Fruit fly (Drosophila melanogaster) whole organism, embryonic: Measurements from ENCODE around the gene CG8944.

Experiments
- Antp ChIP-seq: fragments of 200-800 bp; sonication (Bioruptor generic); optimal IDR thresholded peaks from 3 replicates; lab custom pipeline; 2016; ENCODE audit warnings: missing biosample characterization, missing genetic modification characterization
- Bdp1 ChIP-seq: fragments of 200-800 bp; sonication (Bioruptor generic); optimal IDR thresholded peaks from 3 replicates; lab custom pipeline; 2016; ENCODE audit warnings: missing biosample characterization, missing genetic modification characterization
- CG11560 ChIP-seq: fragments of 200-800 bp; sonication (Bioruptor generic); IDR thresholded peaks from 3 replicates; pipeline ENCODE4 v1.3.6; 2022; ENCODE audit warnings: missing biosample characterization, missing genetic modification characterization
- CG1233 ChIP-seq: fragments of 200-800 bp; sonication (Bioruptor generic); optimal IDR thresholded peaks from 4 replicates; lab custom pipeline; 2018; ENCODE audit warnings: missing biosample characterization, mild to moderate bottlenecking, missing genetic modification characterization
- CG12659 ChIP-seq: fragments of 200-800 bp; sonication (Bioruptor generic); optimal IDR thresholded peaks from 3 replicates; lab custom pipeline; 2017; ENCODE audit warnings: mild to moderate bottlenecking, missing biosample characterization, missing genetic modification reagents, missing genetic modification characterization
- CG13123 ChIP-seq: fragments of 200-800 bp; sonication (Bioruptor generic); optimal IDR thresholded peaks from 2 replicates; lab custom pipeline; 2016; ENCODE audit warnings: missing biosample characterization, missing genetic modification characterization
- CG14667 ChIP-seq: fragments of 200-800 bp; sonication (Bioruptor generic); IDR thresholded peaks from 2 replicates; pipeline ENCODE4 v1.3.6; 2022; ENCODE audit warnings: missing biosample characterization, missing genetic modification characterization
- CG14710 ChIP-seq: fragments of 200-800 bp; sonication (Bioruptor generic); optimal IDR thresholded peaks from 3 replicates; lab custom pipeline; 2019; ENCODE audit warnings: missing biosample characterization, mild to moderate bottlenecking, missing genetic modification characterization, moderate library complexity
- CG14860 ChIP-seq: fragments of 200-800 bp; sonication (Bioruptor generic); IDR thresholded peaks from 3 replicates; pipeline ENCODE4 v1.3.6; 2022; ENCODE audit warnings: missing biosample characterization, missing genetic modification characterization; ENCODE audit not compliant: partially characterized antibody
- CG15011 ChIP-seq: fragments of 200-800 bp; sonication (Bioruptor generic); optimal IDR thresholded peaks from 3 replicates; lab custom pipeline; 2018; ENCODE audit warnings: missing biosample characterization, mild to moderate bottlenecking, missing genetic modification characterization
- CG16813 ChIP-seq: fragments of 200-800 bp; sonication (Bioruptor generic); IDR thresholded peaks from 3 replicates; pipeline ENCODE4 v1.3.6; 2022; ENCODE audit warnings: missing biosample characterization, missing genetic modification characterization; ENCODE audit not compliant: partially characterized antibody
- CG17385 ChIP-seq: fragments of 200-800 bp; sonication (Bioruptor generic); optimal IDR thresholded peaks from 3 replicates; lab custom pipeline; 2018; ENCODE audit warnings: missing biosample characterization, mild to moderate bottlenecking, missing genetic modification characterization
- CG18599 ChIP-seq: fragments of 200-800 bp; sonication (Bioruptor generic); optimal IDR thresholded peaks from 3 replicates; lab custom pipeline; 2017; ENCODE audit warnings: missing biosample characterization, missing genetic modification characterization, mild to moderate bottlenecking, moderate library complexity, missing genetic modification reagents
- CG18764 ChIP-seq: fragments of 200-800 bp; sonication (Bioruptor generic); optimal IDR thresholded peaks from 3 replicates; lab custom pipeline; 2016; ENCODE audit warnings: missing biosample characterization, missing genetic modification characterization
- CG2120 ChIP-seq: fragments of 200-800 bp; sonication (Bioruptor generic); optimal IDR thresholded peaks from 3 replicates; lab custom pipeline; 2016; ENCODE audit warnings: missing biosample characterization, missing genetic modification characterization
- CG2875 ChIP-seq: fragments of 200-800 bp; sonication (Bioruptor generic); optimal IDR thresholded peaks from 2 replicates; lab custom pipeline; 2017; ENCODE audit warnings: missing biosample characterization, mild to moderate bottlenecking, missing genetic modification characterization, missing genetic modification reagents
- CG30431 ChIP-seq: fragments of 200-800 bp; sonication (Bioruptor generic); optimal IDR thresholded peaks from 2 replicates; lab custom pipeline; 2017; ENCODE audit warnings: missing biosample characterization, missing genetic modification characterization
- CG31441 ChIP-seq: fragments of 200-800 bp; sonication (Bioruptor generic); IDR thresholded peaks from 2 replicates; pipeline ENCODE4 v1.3.6; 2022; ENCODE audit warnings: missing biosample characterization, missing genetic modification characterization
- CG3281 ChIP-seq: fragments of 200-800 bp; sonication (Bioruptor generic); optimal IDR thresholded peaks from 3 replicates; lab custom pipeline; 2017; ENCODE audit warnings: missing biosample characterization, mild to moderate bottlenecking, missing genetic modification characterization
- CG5245 ChIP-seq: fragments of 200-800 bp; sonication (Bioruptor generic); optimal IDR thresholded peaks from 3 replicates; lab custom pipeline; 2016; ENCODE audit warnings: missing biosample characterization, missing genetic modification characterization
- CG6272 ChIP-seq: fragments of 200-800 bp; sonication (Bioruptor generic); IDR thresholded peaks from 2 replicates; pipeline ENCODE4 v1.3.6; 2022; ENCODE audit warnings: missing biosample characterization, missing genetic modification characterization
- CG6791 ChIP-seq: fragments of 200-800 bp; sonication (Bioruptor generic); IDR thresholded peaks from 3 replicates; pipeline ENCODE4 v1.3.6; 2022; ENCODE audit warnings: missing biosample characterization, missing genetic modification characterization; ENCODE audit not compliant: partially characterized antibody
- CG7556 ChIP-seq: fragments of 200-800 bp; sonication (Bioruptor generic); optimal IDR thresholded peaks from 2 replicates; lab custom pipeline; 2017; ENCODE audit warnings: missing biosample characterization, mild to moderate bottlenecking, missing genetic modification characterization
- CG7839 ChIP-seq: fragments of 200-800 bp; sonication (Bioruptor generic); optimal IDR thresholded peaks from 3 replicates; lab custom pipeline; 2018; ENCODE audit warnings: missing biosample characterization, mild to moderate bottlenecking, missing genetic modification characterization, moderate library complexity
- CG8281 ChIP-seq: fragments of 200-800 bp; sonication (Bioruptor generic); optimal IDR thresholded peaks from 2 replicates; lab custom pipeline; 2018; ENCODE audit warnings: missing biosample characterization, mild to moderate bottlenecking, missing genetic modification characterization, moderate library complexity
- CG9609 ChIP-seq: fragments of 200-800 bp; sonication (Bioruptor generic); optimal IDR thresholded peaks from 3 replicates; lab custom pipeline; 2016; ENCODE audit warnings: missing biosample characterization, missing genetic modification characterization
- CrebB ChIP-seq: fragments of 200-800 bp; sonication (Bioruptor generic); optimal IDR thresholded peaks from 3 replicates; lab custom pipeline; 2018; ENCODE audit warnings: missing biosample characterization, mild to moderate bottlenecking, missing genetic modification characterization
- ERR ChIP-seq: fragments of 200-800 bp; sonication (Bioruptor generic); optimal IDR thresholded peaks from 2 replicates; lab custom pipeline; 2016; ENCODE audit warnings: missing biosample characterization, missing genetic modification characterization
- GATAe ChIP-seq: fragments of 200-800 bp; sonication (Bioruptor generic); conservative IDR thresholded peaks from 2 replicates; pipeline ENCODE4 v1.3.6; 2022; ENCODE audit warnings: missing biosample characterization, missing genetic modification characterization
- H15 ChIP-seq: fragments of 200-800 bp; sonication (Bioruptor generic); IDR thresholded peaks from 3 replicates; pipeline ENCODE4 v1.3.6; 2022; ENCODE audit warnings: missing biosample characterization, missing genetic modification characterization
- Neu2 ChIP-seq: fragments of 200-800 bp; sonication (Bioruptor generic); optimal IDR thresholded peaks from 3 replicates; lab custom pipeline; 2016; ENCODE audit warnings: missing biosample characterization, missing genetic modification characterization, borderline replicate concordance
- Oli ChIP-seq: fragments of 200-800 bp; sonication (Bioruptor generic); optimal IDR thresholded peaks from 2 replicates; lab custom pipeline; 2018; ENCODE audit warnings: missing biosample characterization, mild to moderate bottlenecking, missing genetic modification characterization, moderate library complexity
- Side ChIP-seq: fragments of 200-800 bp; sonication (Bioruptor generic); optimal IDR thresholded peaks from 2 replicates; lab custom pipeline; 2016; ENCODE audit warnings: missing biosample characterization, missing genetic modification characterization
- Stat92E ChIP-seq, 3 experiments: fragments of >200 bp in 2 of 3; fragments of 200-800 bp in 1 of 3; sonication (Bioruptor generic) in 1 of 3; optimal IDR thresholded peaks; 2 replicates each; lab custom pipeline; 2017 to 2019; ENCODE audit warnings: missing biosample characterization in 3 of 3, missing genetic modification characterization in 3 of 3, mild to moderate bottlenecking in 1 of 3, moderate library complexity in 1 of 3
- al ChIP-seq: fragments of 200-800 bp; sonication (Bioruptor generic); IDR thresholded peaks from 2 replicates; pipeline ENCODE4 v1.3.6; 2022; ENCODE audit warnings: missing biosample characterization, missing genetic modification characterization
- aop ChIP-seq: fragments of 200-800 bp; sonication (Bioruptor generic); IDR thresholded peaks from 2 replicates; pipeline ENCODE4 v1.3.6; 2022; ENCODE audit warnings: missing biosample characterization, missing genetic modification characterization
- croc ChIP-seq: fragments of 200-800 bp; sonication (Bioruptor generic); conservative IDR thresholded peaks from 3 replicates; pipeline ENCODE4 v1.3.6; 2022; ENCODE audit warnings: missing biosample characterization, missing genetic modification characterization
- dan ChIP-seq: fragments of 200-800 bp; sonication (Bioruptor generic); IDR thresholded peaks from 2 replicates; pipeline ENCODE4 v1.3.6; 2022; ENCODE audit warnings: missing biosample characterization, missing genetic modification characterization
- fd96Cb ChIP-seq: fragments of 200-800 bp; sonication (Bioruptor generic); optimal IDR thresholded peaks from 2 replicates; lab custom pipeline; 2018; ENCODE audit warnings: missing biosample characterization, mild to moderate bottlenecking, missing genetic modification characterization, moderate library complexity
- gt ChIP-seq: fragments of 200-800 bp; sonication (Bioruptor generic); IDR thresholded peaks from 2 replicates; pipeline ENCODE4 v1.3.6; 2022; ENCODE audit warnings: missing biosample characterization, missing genetic modification characterization
- hbn ChIP-seq: fragments of 200-800 bp; sonication (Bioruptor generic); IDR thresholded peaks from 2 replicates; pipeline ENCODE4 v1.3.6; 2022; ENCODE audit warnings: missing biosample characterization, missing genetic modification characterization; ENCODE audit not compliant: partially characterized antibody
- klu ChIP-seq: fragments of 200-800 bp; sonication (Bioruptor generic); IDR thresholded peaks from 2 replicates; pipeline ENCODE4 v1.3.6; 2022; ENCODE audit warnings: missing biosample characterization, missing genetic modification characterization
- odd ChIP-seq: fragments of 200-800 bp; sonication (Bioruptor generic); optimal IDR thresholded peaks from 2 replicates; lab custom pipeline; 2017; ENCODE audit warnings: missing biosample characterization, mild to moderate bottlenecking, missing genetic modification characterization
- pho ChIP-seq: fragments of 200-800 bp; sonication (Bioruptor generic); optimal IDR thresholded peaks from 2 replicates; lab custom pipeline; 2016; ENCODE audit warnings: missing biosample characterization, missing genetic modification characterization
- psq ChIP-seq: fragments of 200-800 bp; sonication (Bioruptor generic); optimal IDR thresholded peaks from 2 replicates; lab custom pipeline; 2017; ENCODE audit warnings: missing biosample characterization, missing genetic modification characterization
- row ChIP-seq: fragments of 200-800 bp; sonication (Bioruptor generic); IDR thresholded peaks from 3 replicates; pipeline ENCODE4 v1.3.6; 2022; ENCODE audit warnings: missing biosample characterization, missing genetic modification characterization
- sisA ChIP-seq: fragments of 200-800 bp; sonication (Bioruptor generic); IDR thresholded peaks from 2 replicates; pipeline ENCODE4 v1.3.6; 2022; ENCODE audit warnings: missing biosample characterization, missing genetic modification characterization
- tll ChIP-seq, 2 experiments: fragments of 200-800 bp in 1 of 2; fragments of >200 bp in 1 of 2; sonication (Bioruptor generic) in 1 of 2; optimal IDR thresholded peaks; 2 replicates each; lab custom pipeline; 2017 to 2019; ENCODE audit warnings: missing biosample characterization in 2 of 2, missing genetic modification characterization in 2 of 2, mild to moderate bottlenecking in 1 of 2, moderate library complexity in 1 of 2
- unpg ChIP-seq: fragments of 200-800 bp; sonication (Bioruptor generic); optimal IDR thresholded peaks from 3 replicates; lab custom pipeline; 2018; ENCODE audit warnings: missing biosample characterization, mild to moderate bottlenecking, missing genetic modification characterization, moderate library complexity

The CG8944 gene

dm6 chrX:15703720-15704206 is 42.3 kb downstream of the CG8944 start, which contains the start of the genes Pis and Hap40 (continued):
- TF ChIP-seq Side (GFP tag; lab: Kevin White, UChicago) (no peak), pho (GFP tag; lab: Kevin White, UChicago) (peak; percentile 62), sisA (GFP tag; lab: Robert Waterston, UW) (peak; percentile 70), CG17385 (GFP tag; lab: Kevin White, UChicago) (peak; percentile 48), CG2120 (GFP tag; lab: Kevin White, UChicago) (peak; percentile 81), CG30431 (peak; percentile 53), CG1233 (GFP tag; lab: Kevin White, UChicago) (peak; percentile 37), CG7839 (tag; lab: Kevin White, UChicago) (peak; percentile 82), CrebB (tag; lab: Kevin White, UChicago) (no peak), CG2875 (GFP tag; lab: Kevin White, UChicago) (no peak), tll (GFP tag; optimal IDR thresholded peaks at IDR 0.05; lab: Kevin White, UChicago) (peak in 1 of 2 experiments; percentile 87), CG3281 (peak; percentile 62), Bdp1 (GFP tag; lab: Kevin White, UChicago) (no peak), unpg (GFP tag; lab: Kevin White, UChicago) (peak; percentile 72), CG6791 (GFP tag; lab: Robert Waterston, UW) (no peak), hbn (no peak), fd96Cb (tag; lab: Kevin White, UChicago) (peak; percentile 70), CG13123 (peak; percentile 22), H15 (0 out of 3 replicates have a peak, but pooled peaks have one; percentile 31), CG9609 (GFP tag; lab: Kevin White, UChicago) (peak; percentile 20), CG31441 (GFP tag; lab: Robert Waterston, UW) (peak; percentile 75), Oli (tag; lab: Kevin White, UChicago) (peak; percentile 64), GATAe (no peak; the same call in 1 of the 2 replicates), CG16813 (GFP tag; lab: Robert Waterston, UW) (no peak), CG15011 (GFP tag; lab: Kevin White, UChicago) (peak; percentile 32), CG14710 (tag; lab: Kevin White, UChicago) (peak; percentile 87), croc (GFP tag; lab: Robert Waterston, UW) (peak; percentile 70; the same call in 2 of the 3 replicates), CG5245 (GFP tag; lab: Kevin White, UChicago) (peak; percentile 10), psq (GFP tag; lab: Kevin White, UChicago) (peak; percentile 25), CG18599 (GFP tag; lab: Kevin White, UChicago) (no peak), Neu2 (GFP tag; lab: Kevin White, UChicago) (no peak), aop (GFP tag; lab: Robert Waterston, UW) (no peak), row (peak; percentile 93), CG11560 (tag; lab: Robert Waterston, UW) (peak; percentile 65; the same call in 2 of the 3 replicates), al (GFP tag; lab: Robert Waterston, UW) (peak; percentile 58), dan (GFP tag; lab: Robert Waterston, UW) (no peak; the same call in 1 of the 2 replicates), CG6272 (peak; percentile 57), CG8281 (tag; lab: Kevin White, UChicago) (peak; percentile 37), Antp (GFP tag; lab: Kevin White, UChicago) (peak; percentile 30), gt (GFP tag; lab: Robert Waterston, UW) (no peak), ERR (no peak), CG12659 (GFP tag; lab: Kevin White, UChicago) (peak; percentile 88), Stat92E (GFP tag; optimal IDR thresholded peaks at IDR 0.05; lab: Kevin White, UChicago) (no peak), CG14667 (GFP tag; lab: Robert Waterston, UW) (peak; percentile 63), odd (GFP tag; lab: Kevin White, UChicago) (no peak), klu (GFP tag; lab: Robert Waterston, UW) (peak; percentile 62; the same call in 1 of the 2 replicates), CG18764 (peak; percentile 43), CG7556 (GFP tag; lab: Kevin White, UChicago) (peak; percentile 47), CG14860 (GFP tag; lab: Robert Waterston, UW) (no peak)
